Worm (Caenorhabditis elegans): ENCODE results near the gene F34D10.4.
"Not testable (repeated sequence)": the region's sequence is repeated elsewhere in the genome, so short reads cannot be mapped to it uniquely, and the experiment has no call there.

DNA sequence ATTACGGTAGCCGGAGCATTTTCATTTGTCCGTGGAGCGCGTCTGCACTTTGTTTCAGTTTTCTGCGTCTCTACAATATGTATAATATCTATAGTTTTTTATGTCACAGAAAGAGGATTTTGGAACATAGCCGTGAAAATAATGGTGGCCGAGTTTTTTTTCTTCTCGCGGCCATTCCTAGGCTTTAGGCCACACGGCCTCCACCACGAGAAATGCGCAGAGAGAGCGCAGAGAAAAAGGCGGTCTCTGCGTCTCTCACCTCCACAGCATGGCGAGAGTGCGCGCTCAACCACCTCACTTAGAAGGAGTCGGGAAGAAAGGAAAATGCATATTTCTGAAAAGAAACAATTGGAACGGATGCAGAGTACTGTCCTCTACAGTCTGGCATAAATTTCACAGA is 41.0 kb upstream of the F34D10.4 start:
- not testable (repeated sequence) for TF ChIP-seq nhr-77, unc-130, snpc-4 (tag; optimal IDR thresholded peaks at IDR 0.05)

All from whole organism, L1 larva.